Fruit fly (Drosophila melanogaster): ENCODE measurements around the gene lqfR.

lqfR gene

DNA sequence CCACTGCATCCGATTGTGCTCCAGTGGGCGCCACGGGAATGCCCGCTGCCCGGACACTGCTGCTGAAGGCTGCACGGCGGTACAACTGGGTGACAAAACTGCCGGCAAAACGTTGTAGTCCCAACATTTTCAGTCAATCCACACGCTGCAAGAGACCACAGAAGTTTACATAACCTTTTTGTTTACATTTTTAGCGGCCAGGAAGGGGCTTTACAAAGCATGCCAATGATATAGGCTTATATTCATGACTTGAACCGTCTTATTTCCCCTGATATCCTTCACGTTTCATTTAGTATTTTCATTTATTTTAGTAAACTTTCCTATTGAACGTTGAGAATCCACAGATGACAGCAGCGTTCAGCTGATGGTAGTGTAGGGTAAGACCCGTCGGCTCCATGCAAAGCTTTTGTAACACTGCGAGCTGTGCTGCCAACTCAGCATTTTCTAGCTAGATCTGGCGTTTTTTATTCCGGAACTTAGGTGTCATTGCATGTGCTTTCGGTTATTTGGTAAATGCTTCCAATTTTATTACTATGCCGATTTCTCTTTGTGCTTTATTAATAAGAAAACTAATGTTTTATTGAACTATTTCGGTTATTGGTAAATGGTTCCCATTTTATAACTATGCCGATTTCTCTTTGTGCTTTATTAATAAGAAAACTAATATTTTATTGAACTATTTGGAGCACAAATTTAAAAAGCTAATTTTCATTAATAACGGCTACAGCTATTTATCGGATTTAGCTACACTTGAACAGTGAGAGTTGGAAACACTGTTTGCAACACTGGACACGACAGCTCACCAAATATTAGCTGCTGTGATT, at the start of gene lqfR, which contains the start of gene CG13850:
Gene lqfR (plus strand): TSS at position 765 of the 824 bp plus-strand sequence.
Gene CG13850 (minus strand): TSS at position 379 of the 824 bp plus-strand sequence.
- TF ChIP-seq Crg-1 (GFP tag; optimal IDR thresholded peaks at IDR 0.05) = peak; percentile 89
- TF ChIP-seq CG1620 (GFP tag; optimal IDR thresholded peaks at IDR 0.05) = peak; percentile 88
- TF ChIP-seq CG7101 (tag; optimal IDR thresholded peaks at IDR 0.05) = peak; percentile 81
- TF ChIP-seq pad (GFP tag; optimal IDR thresholded peaks at IDR 0.05) = peak; percentile 87
- peak; percentile 88 for TF ChIP-seq CG12768 (GFP tag; optimal IDR thresholded peaks at IDR 0.05)
- TF ChIP-seq Mnt (GFP tag; optimal IDR thresholded peaks at IDR 0.05) = peak; percentile 77
- TF ChIP-seq kay (GFP tag; ENCODE audit: borderline replicate concordance) = peak; percentile 95
- TF ChIP-seq CG11617 (GFP tag; optimal IDR thresholded peaks at IDR 0.05) = peak; percentile 84
- peak; percentile 61 for TF ChIP-seq CG33017 (tag; optimal IDR thresholded peaks at IDR 0.05)
- TF ChIP-seq ovo (GFP tag; optimal IDR thresholded peaks at IDR 0.05) = peak; percentile 80
- peak; percentile 84 for TF ChIP-seq Hr96 (GFP tag; optimal IDR thresholded peaks at IDR 0.05)
- peak; percentile 69 for TF ChIP-seq CG7045 (GFP tag; optimal IDR thresholded peaks at IDR 0.05)
- TF ChIP-seq CG5204 (GFP tag; optimal IDR thresholded peaks at IDR 0.05) = peak; percentile 85
- TF ChIP-seq toe (GFP tag; optimal IDR thresholded peaks at IDR 0.05) = peak; percentile 92
- no peak for TF ChIP-seq cnc (optimal IDR thresholded peaks at IDR 0.05)
- peak; percentile 73 for TF ChIP-seq Clk (GFP tag; optimal IDR thresholded peaks at IDR 0.05)
- TF ChIP-seq tj (GFP tag; optimal IDR thresholded peaks at IDR 0.05) = peak; percentile 57
- TF ChIP-seq bab1 (GFP tag; optimal IDR thresholded peaks at IDR 0.05) = peak; percentile 25
- TF ChIP-seq cic (GFP tag; optimal IDR thresholded peaks at IDR 0.05) = peak; percentile 49
- TF ChIP-seq CG14711 (tag; optimal IDR thresholded peaks at IDR 0.05) = peak; percentile 65

DNA sequence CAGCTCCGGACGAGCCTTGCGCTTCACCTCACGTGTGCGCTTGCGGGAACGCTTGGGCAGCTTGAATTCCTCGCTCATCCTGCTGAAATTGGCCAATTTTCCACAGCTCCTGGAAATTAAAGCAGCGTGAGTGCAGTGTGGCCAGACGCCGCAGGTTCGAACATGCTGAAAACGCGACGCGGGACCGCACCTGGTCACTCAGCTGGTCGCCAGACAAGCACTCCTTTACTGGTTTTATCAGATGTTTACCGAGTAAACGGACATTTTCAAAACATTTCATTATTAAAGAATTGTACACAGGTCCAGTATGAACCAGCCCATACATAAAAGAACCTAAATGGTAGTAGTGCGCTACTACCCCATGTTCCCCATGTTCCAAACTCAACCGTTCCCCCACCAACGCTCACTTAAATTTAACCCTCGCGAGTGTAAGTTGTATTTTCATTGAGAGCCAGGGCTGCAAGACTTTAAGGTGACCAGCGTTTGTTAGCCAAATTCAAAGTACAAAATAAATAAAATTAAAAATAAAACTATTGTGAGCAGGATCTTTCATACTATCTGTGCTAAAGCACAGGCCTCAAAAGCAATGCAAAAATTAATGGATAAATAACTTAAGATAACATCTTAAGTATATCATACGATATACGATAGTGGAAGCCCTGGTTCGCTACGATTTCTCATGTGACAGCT, 48.7 kb upstream of the lqfR start, which contains the start of the genes JMJD6, CG7071 and Muted:
Gene JMJD6 (minus strand): TSS at position 154 of the 690 bp plus-strand sequence.
Gene CG7071 (plus strand): TSS at position 403 of the 690 bp plus-strand sequence.
Gene Muted (plus strand): TSS at position 403 of the 690 bp plus-strand sequence.
- TF ChIP-seq pad (GFP tag; optimal IDR thresholded peaks at IDR 0.05) (peak; percentile 84), CG33017 (tag; optimal IDR thresholded peaks at IDR 0.05) (peak; percentile 90), CG11617 (GFP tag; optimal IDR thresholded peaks at IDR 0.05) (peak; percentile 91), Hr96 (GFP tag; optimal IDR thresholded peaks at IDR 0.05) (peak; percentile 86), CG5204 (GFP tag; optimal IDR thresholded peaks at IDR 0.05) (no peak), Mnt (GFP tag; optimal IDR thresholded peaks at IDR 0.05) (peak; percentile 86), kay (GFP tag; ENCODE audit: borderline replicate concordance) (no peak), Clk (GFP tag; optimal IDR thresholded peaks at IDR 0.05) (peak; percentile 90), bab1 (GFP tag; optimal IDR thresholded peaks at IDR 0.05) (peak; percentile 94), cic (GFP tag; optimal IDR thresholded peaks at IDR 0.05) (peak; percentile 80), CG1620 (GFP tag; optimal IDR thresholded peaks at IDR 0.05) (peak; percentile 96), tj (GFP tag; optimal IDR thresholded peaks at IDR 0.05) (peak; percentile 78), Crg-1 (GFP tag; optimal IDR thresholded peaks at IDR 0.05) (peak; percentile 88), CG12768 (GFP tag; optimal IDR thresholded peaks at IDR 0.05) (peak; percentile 92), CG7045 (GFP tag; optimal IDR thresholded peaks at IDR 0.05) (peak; percentile 90), ovo (GFP tag; optimal IDR thresholded peaks at IDR 0.05) (peak; percentile 84), toe (GFP tag; optimal IDR thresholded peaks at IDR 0.05) (peak; percentile 96), CG14711 (tag; optimal IDR thresholded peaks at IDR 0.05) (peak; percentile 88), cnc (optimal IDR thresholded peaks at IDR 0.05) (no peak), CG7101 (tag; optimal IDR thresholded peaks at IDR 0.05) (peak; percentile 95)

- TF ChIP-seq bab1 (GFP tag; optimal IDR thresholded peaks at IDR 0.05) = peak; percentile 72
- no peak for TF ChIP-seq Hr96 (GFP tag; optimal IDR thresholded peaks at IDR 0.05)
Measured at dm6 chr3R:22365660-22366195, 45.4 kb upstream of the lqfR start, which contains the start of gene CG5382. Gene CG5382, minus strand, starts transcription at chr3R:22365983.

DNA sequence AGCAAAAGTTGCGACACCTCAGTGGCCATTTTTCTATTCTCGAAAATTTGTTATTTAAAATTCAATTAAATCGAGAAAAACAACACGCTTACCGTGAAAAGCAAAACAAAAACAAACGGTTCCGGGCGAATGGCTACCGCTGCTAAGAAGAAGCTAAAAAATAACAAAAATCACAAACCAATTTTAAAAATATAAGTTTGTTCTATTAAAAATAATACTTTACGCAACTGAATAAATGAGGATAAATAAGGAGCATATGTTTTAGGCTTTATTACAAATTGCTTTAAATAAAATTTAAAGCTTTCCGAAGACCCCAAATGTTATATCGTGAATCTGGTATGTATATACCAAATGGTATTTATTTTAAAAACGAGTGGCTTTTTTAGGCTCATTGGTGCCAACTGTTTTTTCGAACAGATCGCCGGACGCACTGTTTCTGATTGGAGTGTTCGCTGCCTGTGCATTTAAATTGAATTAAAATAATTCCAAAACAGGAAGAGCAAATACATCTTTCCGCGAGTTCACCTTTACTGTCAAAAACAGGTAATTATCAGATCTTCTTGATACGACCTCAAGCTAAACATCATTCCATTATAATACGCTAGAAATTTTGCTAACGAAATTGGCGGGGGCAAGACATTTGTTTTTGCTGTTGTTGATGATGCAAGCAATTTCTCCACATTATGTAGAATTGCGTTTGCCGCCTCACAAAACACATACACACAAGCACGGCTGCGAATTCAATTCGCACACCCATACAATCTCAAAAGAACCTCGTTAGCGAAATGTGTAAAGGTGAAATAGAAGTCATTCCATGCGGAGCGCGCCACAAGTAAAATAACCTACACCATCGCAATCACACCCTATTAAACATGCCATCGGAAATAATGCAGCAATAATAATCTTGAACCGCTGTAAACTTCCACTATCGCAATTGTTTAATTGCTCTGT, 43.7 kb upstream of the lqfR start, which contains the start of the genes Polr3F and PyK:
Gene Polr3F (minus strand): TSS at position 248 of the 951 bp plus-strand sequence.
Gene PyK (plus strand): TSS at position 411 of the 951 bp plus-strand sequence.
- TF ChIP-seq Mnt (GFP tag; optimal IDR thresholded peaks at IDR 0.05) = peak; percentile 34
- peak; percentile 25 for TF ChIP-seq ovo (GFP tag; optimal IDR thresholded peaks at IDR 0.05)
- no peak for TF ChIP-seq Crg-1 (GFP tag; optimal IDR thresholded peaks at IDR 0.05)
- TF ChIP-seq CG33017 (tag; optimal IDR thresholded peaks at IDR 0.05) = no peak
- no peak for TF ChIP-seq cnc (optimal IDR thresholded peaks at IDR 0.05)
- no peak for TF ChIP-seq bab1 (GFP tag; optimal IDR thresholded peaks at IDR 0.05)
- TF ChIP-seq pad (GFP tag; optimal IDR thresholded peaks at IDR 0.05) = peak; percentile 16
- no peak for TF ChIP-seq Clk (GFP tag; optimal IDR thresholded peaks at IDR 0.05)
- TF ChIP-seq CG11617 (GFP tag; optimal IDR thresholded peaks at IDR 0.05) = peak; percentile 35
- no peak for TF ChIP-seq kay (GFP tag; ENCODE audit: borderline replicate concordance)
- TF ChIP-seq CG12768 (GFP tag; optimal IDR thresholded peaks at IDR 0.05) = peak; percentile 37
- no peak for TF ChIP-seq CG5204 (GFP tag; optimal IDR thresholded peaks at IDR 0.05)
- TF ChIP-seq Hr96 (GFP tag; optimal IDR thresholded peaks at IDR 0.05) = peak; percentile 32
- peak; percentile 25 for TF ChIP-seq toe (GFP tag; optimal IDR thresholded peaks at IDR 0.05)
- no peak for TF ChIP-seq CG7045 (GFP tag; optimal IDR thresholded peaks at IDR 0.05)
- TF ChIP-seq cic (GFP tag; optimal IDR thresholded peaks at IDR 0.05) = no peak
- peak; percentile 95 for TF ChIP-seq tj (GFP tag; optimal IDR thresholded peaks at IDR 0.05)
- TF ChIP-seq CG1620 (GFP tag; optimal IDR thresholded peaks at IDR 0.05) = peak; percentile 39
- TF ChIP-seq CG14711 (tag; optimal IDR thresholded peaks at IDR 0.05) = peak; percentile 52
- peak; percentile 48 for TF ChIP-seq CG7101 (tag; optimal IDR thresholded peaks at IDR 0.05)

All from whole organism, adult.